Fruit fly (Drosophila melanogaster) whole organism, embryonic: Measurements from ENCODE around the gene VGlut.

ENCODE experiments used
- B-H2 ChIP-seq: fragments of 200-800 bp; sonication (Bioruptor generic); optimal IDR thresholded peaks from 2 replicates; lab custom pipeline; 2018; ENCODE audit warnings: missing biosample characterization, mild to moderate bottlenecking, missing genetic modification characterization
- Bteb2 ChIP-seq: fragments of 200-800 bp; sonication (Bioruptor generic); optimal IDR thresholded peaks from 2 replicates; lab custom pipeline; 2016; ENCODE audit warnings: missing biosample characterization, missing genetic modification characterization
- CG10274 ChIP-seq: fragments of 200-800 bp; sonication (Bioruptor generic); optimal IDR thresholded peaks from 3 replicates; lab custom pipeline; 2017; ENCODE audit warnings: missing biosample characterization, mild to moderate bottlenecking, missing genetic modification characterization
- CG10979 ChIP-seq: fragments of 200-800 bp; sonication (Bioruptor generic); optimal IDR thresholded peaks from 2 replicates; lab custom pipeline; 2018; ENCODE audit warnings: missing biosample characterization, mild to moderate bottlenecking, missing genetic modification characterization, moderate library complexity
- CG12219 ChIP-seq: fragments of 200-800 bp; sonication (Bioruptor generic); optimal IDR thresholded peaks from 3 replicates; lab custom pipeline; 2018; ENCODE audit warnings: missing biosample characterization, mild to moderate bottlenecking, missing genetic modification characterization
- CG14441 ChIP-seq: fragments of 200-800 bp; sonication (Bioruptor generic); IDR thresholded peaks from 2 replicates; pipeline ENCODE4 v1.3.6; 2022; ENCODE audit warnings: missing biosample characterization, missing genetic modification characterization
- CG18619 ChIP-seq: fragments of 200-800 bp; sonication (Bioruptor generic); optimal IDR thresholded peaks from 3 replicates; lab custom pipeline; 2017; ENCODE audit warnings: missing biosample characterization, mild to moderate bottlenecking, missing genetic modification characterization
- CG2129 ChIP-seq: fragments of 200-800 bp; sonication (Bioruptor generic); IDR thresholded peaks from 2 replicates; pipeline ENCODE4 v1.3.6; 2022; ENCODE audit warnings: missing biosample characterization, missing genetic modification characterization; ENCODE audit not compliant: partially characterized antibody
- CG30403 ChIP-seq: fragments of 200-800 bp; sonication (Bioruptor generic); optimal IDR thresholded peaks from 3 replicates; lab custom pipeline; 2016; ENCODE audit warnings: missing biosample characterization, missing genetic modification characterization
- CG42726 ChIP-seq: fragments of 200-800 bp; sonication (Bioruptor generic); IDR thresholded peaks from 2 replicates; pipeline ENCODE4 v1.3.6; 2022; ENCODE audit warnings: missing biosample characterization, missing genetic modification characterization; ENCODE audit not compliant: partially characterized antibody
- CG4360 ChIP-seq: fragments of 200-800 bp; sonication (Bioruptor generic); IDR thresholded peaks from 2 replicates; pipeline ENCODE4 v1.3.6; 2022; ENCODE audit warnings: missing biosample characterization, missing genetic modification characterization
- CG7357 ChIP-seq: fragments of 200-800 bp; sonication (Bioruptor generic); IDR thresholded peaks from 3 replicates; pipeline ENCODE4 v1.3.6; 2022; ENCODE audit warnings: missing biosample characterization, missing genetic modification characterization
- CG7928 ChIP-seq: fragments of 200-800 bp; sonication (Bioruptor generic); optimal IDR thresholded peaks from 2 replicates; lab custom pipeline; 2017; ENCODE audit warnings: missing biosample characterization, mild to moderate bottlenecking, missing genetic modification characterization
- CG8290 ChIP-seq, 3 experiments: fragments of 200-800 bp; sonication (Bioruptor generic); optimal IDR thresholded peaks; 2 replicates each; lab custom pipeline; 2016 to 2019; ENCODE audit warnings: missing biosample characterization in 3 of 3, missing genetic modification characterization in 3 of 3, mild to moderate bottlenecking in 2 of 3, moderate library complexity in 1 of 3
- CTCF ChIP-seq: fragments of 200-800 bp; sonication (Bioruptor generic); optimal IDR thresholded peaks from 2 replicates; lab custom pipeline; 2017; ENCODE audit warnings: missing biosample characterization, mild to moderate bottlenecking, missing genetic modification characterization, moderate library complexity
- Dfd ChIP-seq, 2 experiments: fragments of >200 bp; optimal IDR thresholded peaks; 2 replicates each; lab custom pipeline; 2017; ENCODE audit warnings: missing biosample characterization in 2 of 2, missing genetic modification characterization in 2 of 2
- Dref ChIP-seq: fragments of 200-800 bp; sonication (Bioruptor generic); IDR thresholded peaks from 2 replicates; pipeline ENCODE4 v1.3.6; 2022; ENCODE audit warnings: missing biosample characterization, missing genetic modification characterization
- E2f1 ChIP-seq: fragments of 200-800 bp; sonication (Bioruptor generic); IDR thresholded peaks from 2 replicates; pipeline ENCODE4 v1.3.6; 2022; ENCODE audit warnings: missing biosample characterization, missing genetic modification characterization
- E2f2 ChIP-seq: fragments of 200-800 bp; sonication (Bioruptor generic); IDR thresholded peaks from 2 replicates; pipeline ENCODE4 v1.3.6; 2022; ENCODE audit warnings: missing biosample characterization, missing genetic modification characterization
- Eip74EF ChIP-seq, 2 experiments: fragments of 200-800 bp in 1 of 2; fragments of >200 bp in 1 of 2; sonication (Bioruptor generic) in 1 of 2; optimal IDR thresholded peaks; 2 replicates each; lab custom pipeline; 2017 to 2019; ENCODE audit warnings: missing biosample characterization in 2 of 2, missing genetic modification characterization in 2 of 2, mild to moderate bottlenecking in 1 of 2, moderate library complexity in 1 of 2
- HLH3B ChIP-seq: fragments of 200-800 bp; sonication (Bioruptor generic); IDR thresholded peaks from 2 replicates; pipeline ENCODE4 v1.3.6; 2022; ENCODE audit warnings: missing biosample characterization, missing genetic modification characterization
- Hr39 ChIP-seq: fragments of >200 bp; optimal IDR thresholded peaks from 2 replicates; lab custom pipeline; 2017
- Jarid2 ChIP-seq: fragments of 200-800 bp; sonication (Bioruptor generic); optimal IDR thresholded peaks from 3 replicates; lab custom pipeline; 2017; ENCODE audit warnings: mild to moderate bottlenecking, missing biosample characterization, missing genetic modification reagents, missing genetic modification characterization
- MBD-R2 ChIP-seq: fragments of 200-800 bp; sonication (Bioruptor generic); IDR thresholded peaks from 2 replicates; pipeline ENCODE4 v1.3.6; 2022; ENCODE audit warnings: missing biosample characterization, missing genetic modification characterization
- Mes4 ChIP-seq: fragments of 200-800 bp; sonication (Bioruptor generic); optimal IDR thresholded peaks from 2 replicates; lab custom pipeline; 2016; ENCODE audit warnings: missing biosample characterization, missing genetic modification characterization
- Pdp1 ChIP-seq, 2 experiments: fragments of 200-800 bp; sonication (Bioruptor generic); optimal IDR thresholded peaks; 3 replicates each; lab custom pipeline; 2016; ENCODE audit warnings: missing biosample characterization in 2 of 2, missing genetic modification characterization in 2 of 2, mild to moderate bottlenecking in 1 of 2, moderate library complexity in 1 of 2
- Spps ChIP-seq: fragments of 200-800 bp; sonication (Bioruptor generic); optimal IDR thresholded peaks from 2 replicates; lab custom pipeline; 2018; ENCODE audit warnings: missing biosample characterization, mild to moderate bottlenecking, missing genetic modification characterization
- bowl ChIP-seq: fragments of 200-800 bp; sonication (Bioruptor generic); IDR thresholded peaks from 2 replicates; pipeline ENCODE4 v1.3.6; 2022; ENCODE audit warnings: missing biosample characterization, missing genetic modification characterization
- bsh ChIP-seq, 2 experiments: fragments of 200-800 bp; sonication (Bioruptor generic); optimal IDR thresholded peaks; 2 replicates each; lab custom pipeline; 2017 to 2018; ENCODE audit warnings: mild to moderate bottlenecking in 2 of 2, missing biosample characterization in 2 of 2, missing genetic modification characterization in 2 of 2, moderate library complexity in 1 of 2
- cg ChIP-seq: fragments of 200-800 bp; sonication (Bioruptor generic); optimal IDR thresholded peaks from 3 replicates; lab custom pipeline; 2019; ENCODE audit warnings: missing biosample characterization, mild to moderate bottlenecking, missing genetic modification characterization, moderate library complexity
- corto ChIP-seq: fragments of 200-800 bp; sonication (Bioruptor generic); optimal IDR thresholded peaks from 2 replicates; lab custom pipeline; 2016; ENCODE audit warnings: missing biosample characterization, mild to moderate bottlenecking, missing genetic modification characterization, moderate library complexity
- crp ChIP-seq, 2 experiments: fragments of 200-800 bp; sonication (Bioruptor generic); optimal IDR thresholded peaks; 2 replicates in 1 of 2; 3 replicates in 1 of 2; lab custom pipeline; 2017; ENCODE audit warnings: missing biosample characterization in 2 of 2, missing genetic modification characterization in 2 of 2, mild to moderate bottlenecking in 1 of 2, moderate library complexity in 1 of 2
- en ChIP-seq: fragments of 200-800 bp; sonication (Bioruptor generic); optimal IDR thresholded peaks from 2 replicates; lab custom pipeline; 2016; ENCODE audit warnings: missing biosample characterization, missing genetic modification characterization
- esg ChIP-seq: fragments of 200-800 bp; sonication (Bioruptor generic); conservative IDR thresholded peaks from 2 replicates; pipeline ENCODE4 v1.3.6; 2022; ENCODE audit warnings: missing biosample characterization, missing genetic modification characterization
- gt ChIP-seq: fragments of 200-800 bp; sonication (Bioruptor generic); IDR thresholded peaks from 2 replicates; pipeline ENCODE4 v1.3.6; 2022; ENCODE audit warnings: missing biosample characterization, missing genetic modification characterization
- insv ChIP-seq, 2 experiments: fragments of 200-800 bp; sonication (Bioruptor generic); optimal IDR thresholded peaks; 3 replicates each; lab custom pipeline; 2016 to 2018; ENCODE audit warnings: missing biosample characterization in 2 of 2, missing genetic modification characterization in 2 of 2
- klu ChIP-seq: fragments of 200-800 bp; sonication (Bioruptor generic); IDR thresholded peaks from 2 replicates; pipeline ENCODE4 v1.3.6; 2022; ENCODE audit warnings: missing biosample characterization, missing genetic modification characterization
- kni ChIP-seq: fragments of 200-800 bp; sonication (Bioruptor generic); optimal IDR thresholded peaks from 3 replicates; lab custom pipeline; 2017; ENCODE audit warnings: mild to moderate bottlenecking, missing biosample characterization, missing genetic modification reagents, missing genetic modification characterization
- lbe ChIP-seq: fragments of 200-800 bp; sonication (Bioruptor generic); optimal IDR thresholded peaks from 2 replicates; lab custom pipeline; 2016; ENCODE audit warnings: missing biosample characterization, mild to moderate bottlenecking, missing genetic modification characterization
- lola ChIP-seq, 3 experiments: fragments of >200 bp in 2 of 3; fragments of 200-800 bp in 1 of 3; sonication (Bioruptor generic) in 1 of 3; optimal IDR thresholded peaks; 2 replicates each; lab custom pipeline; 2017 to 2019; ENCODE audit warnings: missing biosample characterization in 3 of 3, missing genetic modification characterization in 3 of 3, mild to moderate bottlenecking in 1 of 3, moderate library complexity in 1 of 3
- lov ChIP-seq, 2 experiments: fragments of 200-800 bp in 1 of 2; fragments of >200 bp in 1 of 2; sonication (Bioruptor generic) in 1 of 2; IDR thresholded peaks in 1 of 2; optimal IDR thresholded peaks in 1 of 2; 2 replicates in 1 of 2; 3 replicates in 1 of 2; pipeline versions ENCODE4 v1.3.6 to Lab custom; 2017 to 2022; ENCODE audit warnings: missing biosample characterization in 1 of 2, missing genetic modification characterization in 1 of 2
- pita ChIP-seq: fragments of 200-800 bp; sonication (Bioruptor generic); optimal IDR thresholded peaks from 2 replicates; lab custom pipeline; 2017; ENCODE audit warnings: missing biosample characterization, mild to moderate bottlenecking, missing genetic modification characterization
- psq ChIP-seq: fragments of 200-800 bp; sonication (Bioruptor generic); optimal IDR thresholded peaks from 2 replicates; lab custom pipeline; 2017; ENCODE audit warnings: missing biosample characterization, missing genetic modification characterization
- pzg ChIP-seq: fragments of 200-800 bp; sonication (Bioruptor generic); optimal IDR thresholded peaks from 3 replicates; lab custom pipeline; 2018; ENCODE audit warnings: missing biosample characterization, mild to moderate bottlenecking, missing genetic modification characterization, moderate library complexity
- slp2 ChIP-seq: fragments of 200-800 bp; sonication (Bioruptor generic); optimal IDR thresholded peaks from 2 replicates; lab custom pipeline; 2016; ENCODE audit warnings: missing biosample characterization, missing genetic modification characterization
- sqz ChIP-seq: fragments of 200-800 bp; sonication (Bioruptor generic); optimal IDR thresholded peaks from 3 replicates; lab custom pipeline; 2018; ENCODE audit warnings: missing biosample characterization, mild to moderate bottlenecking, missing genetic modification characterization
- tx ChIP-seq: fragments of 200-800 bp; sonication (Bioruptor generic); optimal IDR thresholded peaks from 2 replicates; lab custom pipeline; 2016; ENCODE audit warnings: missing biosample characterization, missing genetic modification characterization

Gene VGlut

DNA sequence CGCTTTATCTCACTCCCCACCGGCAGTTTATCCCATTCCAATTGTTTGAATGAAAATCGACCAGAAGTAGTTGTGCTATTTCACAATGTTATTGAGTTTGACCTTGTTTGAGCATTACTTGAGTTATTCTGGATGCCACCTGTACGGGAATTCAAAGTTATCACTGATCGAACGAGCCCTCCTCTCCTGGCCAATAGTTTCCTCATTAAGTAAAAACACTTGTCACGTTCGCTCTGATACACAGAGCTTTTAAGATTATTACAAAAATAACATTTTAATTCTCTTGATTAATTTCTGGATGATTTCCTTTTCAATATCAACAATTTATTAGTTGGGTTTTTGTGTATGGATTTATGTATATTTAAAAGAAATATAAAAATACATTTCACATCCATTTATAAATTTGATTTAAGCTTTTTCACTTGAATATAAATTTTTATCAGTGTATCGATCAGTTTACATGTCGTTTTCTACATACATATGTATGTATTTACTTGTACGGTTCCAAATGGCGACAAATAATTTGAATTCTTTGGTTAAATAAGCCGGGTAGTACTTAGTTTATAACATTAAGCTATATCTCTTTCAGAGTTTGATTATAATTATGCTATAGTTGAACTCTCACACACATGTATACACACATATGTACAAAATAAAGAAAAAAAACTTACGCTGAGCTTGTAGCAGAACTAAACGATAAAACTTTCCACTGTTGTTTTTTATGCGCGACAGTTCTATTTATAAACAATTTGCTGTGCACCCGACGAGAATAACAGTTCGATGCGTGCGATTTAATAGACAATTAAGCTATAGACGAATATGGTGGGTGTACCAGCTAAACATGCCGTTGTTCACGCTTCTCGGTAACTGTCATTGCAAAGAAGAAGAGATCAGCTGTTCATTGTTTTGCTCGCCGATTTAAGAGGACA lies 26.0 kb upstream of the VGlut start, which contains the start of the genes CG3609 and CG15390 (continued):
- TF ChIP-seq esg (GFP tag; lab: Robert Waterston, UW) = peak; percentile 59; the same call in 1 of the 2 replicates
- TF ChIP-seq Eip74EF (GFP tag; optimal IDR thresholded peaks at IDR 0.05; lab: Kevin White, UChicago) = peak in 1 of 2 experiments; percentile 75
- TF ChIP-seq crp (GFP tag; optimal IDR thresholded peaks at IDR 0.05; lab: Kevin White, UChicago) = peak; percentile 85 to 99
- TF ChIP-seq B-H2 (GFP tag; lab: Kevin White, UChicago) = peak; percentile 98
- peak; percentile 68 to 79 for TF ChIP-seq bsh (GFP tag; optimal IDR thresholded peaks at IDR 0.05; lab: Kevin White, UChicago)
- TF ChIP-seq en (GFP tag; lab: Kevin White, UChicago) = peak; percentile 79
- peak; percentile 80 for TF ChIP-seq pzg (GFP tag; lab: Kevin White, UChicago)
- peak; percentile 76 for TF ChIP-seq CG12219
- TF ChIP-seq insv (GFP tag; optimal IDR thresholded peaks at IDR 0.05; lab: Kevin White, UChicago) = peak in 1 of 2 experiments; percentile 41
- peak; percentile 54 for TF ChIP-seq E2f1 (GFP tag; lab: Robert Waterston, UW)
- peak; percentile 51 for TF ChIP-seq corto (GFP tag; lab: Kevin White, UChicago)
- peak; percentile 75 for TF ChIP-seq CG14441 (GFP tag; lab: Robert Waterston, UW)
- TF ChIP-seq sqz (GFP tag; lab: Kevin White, UChicago) = peak; percentile 79
- no peak for TF ChIP-seq CG4360 (GFP tag; lab: Robert Waterston, UW)
- TF ChIP-seq bowl = peak; percentile 29; the same call in 1 of the 2 replicates
- TF ChIP-seq Bteb2 (GFP tag; lab: Kevin White, UChicago) = peak; percentile 87
- no peak for TF ChIP-seq pita (GFP tag; lab: Kevin White, UChicago)
- peak; percentile 69 for TF ChIP-seq slp2 (GFP tag; lab: Kevin White, UChicago)
- TF ChIP-seq Dref (GFP tag; lab: Robert Waterston, UW) = peak; percentile 50
- TF ChIP-seq CG42726 (GFP tag; lab: Robert Waterston, UW) = no peak
- TF ChIP-seq lola (GFP tag; optimal IDR thresholded peaks at IDR 0.05; lab: Kevin White, UChicago) = peak in 1 of 3 experiments; percentile 46
- no peak for TF ChIP-seq Dfd (GFP tag; optimal IDR thresholded peaks at IDR 0.05; lab: Kevin White, UChicago)
- peak; percentile 58 for TF ChIP-seq E2f2 (GFP tag; lab: Robert Waterston, UW)
- no peak for TF ChIP-seq klu
- TF ChIP-seq CTCF (GFP tag; lab: Kevin White, UChicago) = no peak
- TF ChIP-seq Pdp1 (GFP tag; optimal IDR thresholded peaks at IDR 0.05; lab: Kevin White, UChicago) = peak; percentile 83 to 92
- TF ChIP-seq CG7928 (GFP tag; lab: Kevin White, UChicago) = peak; percentile 45
- TF ChIP-seq Hr39 = no peak
- peak; percentile 12 for TF ChIP-seq psq
- TF ChIP-seq CG7357 (GFP tag; lab: Robert Waterston, UW) = peak; percentile 33; the same call in 1 of the 3 replicates
- TF ChIP-seq CG30403 = peak; percentile 85
- peak; percentile 81 for TF ChIP-seq tx (GFP tag; lab: Kevin White, UChicago)
- peak; percentile 84 for TF ChIP-seq lbe (GFP tag; lab: Kevin White, UChicago)
- peak; percentile 41 for TF ChIP-seq kni (GFP tag; lab: Kevin White, UChicago)
- TF ChIP-seq MBD-R2 = peak; percentile 97
- no peak for TF ChIP-seq CG10274
- no peak for TF ChIP-seq CG2129 (GFP tag; lab: Robert Waterston, UW)
- TF ChIP-seq gt (GFP tag; lab: Robert Waterston, UW) = no peak
- no peak for TF ChIP-seq lov (optimal IDR thresholded peaks at IDR 0.05; lab: Kevin White, UChicago)
- peak; percentile 30; the same call in 2 of the 3 replicates for TF ChIP-seq lov (GFP tag; IDR thresholded peaks at IDR 0.05; lab: Robert Waterston, UW)
- peak; percentile 78 for TF ChIP-seq CG8290 (GFP tag; optimal IDR thresholded peaks at IDR 0.05; lab: Kevin White, UChicago)
- TF ChIP-seq CG8290 (tag; optimal IDR thresholded peaks at IDR 0.05; lab: Kevin White, UChicago) = peak; percentile 8 to 99
- TF ChIP-seq Jarid2 (GFP tag; lab: Kevin White, UChicago) = no peak
- TF ChIP-seq Mes4 (GFP tag; lab: Kevin White, UChicago) = peak; percentile 82
- peak; percentile 76 for TF ChIP-seq HLH3B (GFP tag; lab: Robert Waterston, UW)
- peak; percentile 69 for TF ChIP-seq CG18619 (GFP tag; lab: Kevin White, UChicago)
- peak; percentile 64 for TF ChIP-seq CG10979
- peak; percentile 52 for TF ChIP-seq cg
- no peak for TF ChIP-seq Spps (tag; lab: Kevin White, UChicago)
